Worm (Caenorhabditis elegans): ENCODE results near the gene F53A2.3.

F53A2.3 gene

ce11 chrIII:13339672-13340071, at the start of gene F53A2.3:
Gene F53A2.3, minus strand, starts transcription at chrIII:13339772.
- no peak for TF ChIP-seq ref-1 (GFP tag; conservative IDR thresholded peaks at IDR 0.05)
- no peak for TF ChIP-seq flt-1 (GFP tag; IDR thresholded peaks at IDR 0.05)
- TF ChIP-seq cog-1 (tag; optimal IDR thresholded peaks at IDR 0.05): no peak
- no peak for TF ChIP-seq ztf-23 (GFP tag; IDR thresholded peaks at IDR 0.05)
- TF ChIP-seq klf-2 (GFP tag; conservative IDR thresholded peaks at IDR 0.05): no peak

- TF ChIP-seq cog-1 (tag; optimal IDR thresholded peaks at IDR 0.05) (no peak), med-1 (GFP tag; optimal IDR thresholded peaks at IDR 0.05; ENCODE audit: insufficient read depth) (no peak), flt-1 (GFP tag; IDR thresholded peaks at IDR 0.05) (no peak), ztf-29 (GFP tag; IDR thresholded peaks at IDR 0.05) (no peak), T22C8.4 (GFP tag; IDR thresholded peaks at IDR 0.05) (no peak)
Measured at ce11 chrIII:13389078-13389477, 49.5 kb upstream of the F53A2.3 start, which contains the start of gene T03F6.3. Gene T03F6.3, plus strand, starts transcription at chrIII:13389395.

- TF ChIP-seq ref-1 (GFP tag; conservative IDR thresholded peaks at IDR 0.05): no peak
- no peak for TF ChIP-seq ztf-23 (GFP tag; IDR thresholded peaks at IDR 0.05)
- TF ChIP-seq flt-1 (GFP tag; IDR thresholded peaks at IDR 0.05): no peak
- TF ChIP-seq tab-1 (GFP tag; IDR thresholded peaks at IDR 0.05): no peak
- TF ChIP-seq ztf-29 (GFP tag; IDR thresholded peaks at IDR 0.05): no peak
- TF ChIP-seq T22C8.4 (GFP tag; IDR thresholded peaks at IDR 0.05): no peak
- TF ChIP-seq med-1 (GFP tag; optimal IDR thresholded peaks at IDR 0.05; ENCODE audit: insufficient read depth): no peak
- no peak for TF ChIP-seq klf-2 (GFP tag; conservative IDR thresholded peaks at IDR 0.05)
- TF ChIP-seq cog-1 (tag; optimal IDR thresholded peaks at IDR 0.05): no peak
Measured at ce11 chrIII:13388621-13389020, 49.0 kb upstream of the F53A2.3 start.

ce11 chrIII:13385850-13386249, 46.3 kb upstream of the F53A2.3 start, which contains the start of gene T03F6.4:
Gene T03F6.4, plus strand, starts transcription at chrIII:13386150.
- TF ChIP-seq klf-2 (GFP tag; conservative IDR thresholded peaks at IDR 0.05): no peak
- TF ChIP-seq ztf-29 (GFP tag; IDR thresholded peaks at IDR 0.05): no peak
- no peak for TF ChIP-seq tab-1 (GFP tag; IDR thresholded peaks at IDR 0.05)
- TF ChIP-seq ref-1 (GFP tag; conservative IDR thresholded peaks at IDR 0.05): no peak
- no peak for TF ChIP-seq T22C8.4 (GFP tag; IDR thresholded peaks at IDR 0.05)
- TF ChIP-seq ztf-23 (GFP tag; IDR thresholded peaks at IDR 0.05): no peak
- no peak for TF ChIP-seq flt-1 (GFP tag; IDR thresholded peaks at IDR 0.05)
- no peak for TF ChIP-seq med-1 (GFP tag; optimal IDR thresholded peaks at IDR 0.05; ENCODE audit: insufficient read depth)
- TF ChIP-seq cog-1 (tag; optimal IDR thresholded peaks at IDR 0.05): no peak

- no peak for TF ChIP-seq ref-1 (GFP tag; conservative IDR thresholded peaks at IDR 0.05)
- TF ChIP-seq ztf-23 (GFP tag; IDR thresholded peaks at IDR 0.05): no peak
- no peak for TF ChIP-seq cog-1 (tag; optimal IDR thresholded peaks at IDR 0.05)
- no peak for TF ChIP-seq klf-2 (GFP tag; conservative IDR thresholded peaks at IDR 0.05)
- no peak for TF ChIP-seq med-1 (GFP tag; optimal IDR thresholded peaks at IDR 0.05; ENCODE audit: insufficient read depth)
- TF ChIP-seq ztf-29 (GFP tag; IDR thresholded peaks at IDR 0.05): no peak
- no peak for TF ChIP-seq T22C8.4 (GFP tag; IDR thresholded peaks at IDR 0.05)
- no peak for TF ChIP-seq flt-1 (GFP tag; IDR thresholded peaks at IDR 0.05)
- no peak for TF ChIP-seq tab-1 (GFP tag; IDR thresholded peaks at IDR 0.05)
Measured at ce11 chrIII:13383159-13383558, 43.6 kb upstream of the F53A2.3 start.

ce11 chrIII:13381684-13382083, 42.1 kb upstream of the F53A2.3 start:
- TF ChIP-seq tab-1 (GFP tag; IDR thresholded peaks at IDR 0.05) (no peak), med-1 (GFP tag; optimal IDR thresholded peaks at IDR 0.05; ENCODE audit: insufficient read depth) (no peak), klf-2 (GFP tag; conservative IDR thresholded peaks at IDR 0.05) (no peak), T22C8.4 (GFP tag; IDR thresholded peaks at IDR 0.05) (no peak), cog-1 (tag; optimal IDR thresholded peaks at IDR 0.05) (no peak), flt-1 (GFP tag; IDR thresholded peaks at IDR 0.05) (no peak), ztf-29 (GFP tag; IDR thresholded peaks at IDR 0.05) (no peak), ref-1 (GFP tag; conservative IDR thresholded peaks at IDR 0.05) (no peak), ztf-23 (GFP tag; IDR thresholded peaks at IDR 0.05) (no peak)

- TF ChIP-seq cog-1 (tag; optimal IDR thresholded peaks at IDR 0.05) (no peak), tab-1 (GFP tag; IDR thresholded peaks at IDR 0.05) (no peak), ref-1 (GFP tag; conservative IDR thresholded peaks at IDR 0.05) (no peak), med-1 (GFP tag; optimal IDR thresholded peaks at IDR 0.05; ENCODE audit: insufficient read depth) (no peak), flt-1 (GFP tag; IDR thresholded peaks at IDR 0.05) (no peak), ztf-29 (GFP tag; IDR thresholded peaks at IDR 0.05) (no peak), T22C8.4 (GFP tag; IDR thresholded peaks at IDR 0.05) (no peak), klf-2 (GFP tag; conservative IDR thresholded peaks at IDR 0.05) (no peak), ztf-23 (GFP tag; IDR thresholded peaks at IDR 0.05) (no peak)
Measured at ce11 chrIII:13380881-13381280, 41.3 kb upstream of the F53A2.3 start.

- no peak for TF ChIP-seq cog-1 (tag; optimal IDR thresholded peaks at IDR 0.05)
- TF ChIP-seq med-1 (GFP tag; optimal IDR thresholded peaks at IDR 0.05; ENCODE audit: insufficient read depth): no peak
- no peak for TF ChIP-seq ref-1 (GFP tag; conservative IDR thresholded peaks at IDR 0.05)
- TF ChIP-seq T22C8.4 (GFP tag; IDR thresholded peaks at IDR 0.05): no peak
- TF ChIP-seq klf-2 (GFP tag; conservative IDR thresholded peaks at IDR 0.05): no peak
- TF ChIP-seq tab-1 (GFP tag; IDR thresholded peaks at IDR 0.05): no peak
- no peak for TF ChIP-seq flt-1 (GFP tag; IDR thresholded peaks at IDR 0.05)
- no peak for TF ChIP-seq ztf-29 (GFP tag; IDR thresholded peaks at IDR 0.05)
- TF ChIP-seq ztf-23 (GFP tag; IDR thresholded peaks at IDR 0.05): no peak
Measured at ce11 chrIII:13380196-13380595, 40.6 kb upstream of the F53A2.3 start, which contains the start of gene T03F6.6. Gene T03F6.6, minus strand, starts transcription at chrIII:13380296.

- TF ChIP-seq med-1 (GFP tag; optimal IDR thresholded peaks at IDR 0.05; ENCODE audit: insufficient read depth) (no peak), klf-2 (GFP tag; conservative IDR thresholded peaks at IDR 0.05) (no peak), ztf-23 (GFP tag; IDR thresholded peaks at IDR 0.05) (no peak), ztf-29 (GFP tag; IDR thresholded peaks at IDR 0.05) (no peak), flt-1 (GFP tag; IDR thresholded peaks at IDR 0.05) (no peak), tab-1 (GFP tag; IDR thresholded peaks at IDR 0.05) (no peak), T22C8.4 (GFP tag; IDR thresholded peaks at IDR 0.05) (no peak), ref-1 (GFP tag; conservative IDR thresholded peaks at IDR 0.05) (no peak), cog-1 (tag; optimal IDR thresholded peaks at IDR 0.05) (no peak)
Measured at ce11 chrIII:13378242-13378641, 38.7 kb upstream of the F53A2.3 start, which contains the start of gene T03F6.10. Gene T03F6.10, minus strand, starts transcription at chrIII:13378342.

ce11 chrIII:13377249-13377648, 37.7 kb upstream of the F53A2.3 start:
- no peak for TF ChIP-seq med-1 (GFP tag; optimal IDR thresholded peaks at IDR 0.05; ENCODE audit: insufficient read depth)
- no peak for TF ChIP-seq ref-1 (GFP tag; conservative IDR thresholded peaks at IDR 0.05)
- TF ChIP-seq flt-1 (GFP tag; IDR thresholded peaks at IDR 0.05): no peak
- TF ChIP-seq ztf-29 (GFP tag; IDR thresholded peaks at IDR 0.05): no peak
- TF ChIP-seq ztf-23 (GFP tag; IDR thresholded peaks at IDR 0.05): no peak
- TF ChIP-seq tab-1 (GFP tag; IDR thresholded peaks at IDR 0.05): no peak
- TF ChIP-seq cog-1 (tag; optimal IDR thresholded peaks at IDR 0.05): no peak
- no peak for TF ChIP-seq T22C8.4 (GFP tag; IDR thresholded peaks at IDR 0.05)
- no peak for TF ChIP-seq klf-2 (GFP tag; conservative IDR thresholded peaks at IDR 0.05)
